Worm (Caenorhabditis elegans): Measurements from ENCODE around the gene ifd-1.

The ifd-1 gene

DNA sequence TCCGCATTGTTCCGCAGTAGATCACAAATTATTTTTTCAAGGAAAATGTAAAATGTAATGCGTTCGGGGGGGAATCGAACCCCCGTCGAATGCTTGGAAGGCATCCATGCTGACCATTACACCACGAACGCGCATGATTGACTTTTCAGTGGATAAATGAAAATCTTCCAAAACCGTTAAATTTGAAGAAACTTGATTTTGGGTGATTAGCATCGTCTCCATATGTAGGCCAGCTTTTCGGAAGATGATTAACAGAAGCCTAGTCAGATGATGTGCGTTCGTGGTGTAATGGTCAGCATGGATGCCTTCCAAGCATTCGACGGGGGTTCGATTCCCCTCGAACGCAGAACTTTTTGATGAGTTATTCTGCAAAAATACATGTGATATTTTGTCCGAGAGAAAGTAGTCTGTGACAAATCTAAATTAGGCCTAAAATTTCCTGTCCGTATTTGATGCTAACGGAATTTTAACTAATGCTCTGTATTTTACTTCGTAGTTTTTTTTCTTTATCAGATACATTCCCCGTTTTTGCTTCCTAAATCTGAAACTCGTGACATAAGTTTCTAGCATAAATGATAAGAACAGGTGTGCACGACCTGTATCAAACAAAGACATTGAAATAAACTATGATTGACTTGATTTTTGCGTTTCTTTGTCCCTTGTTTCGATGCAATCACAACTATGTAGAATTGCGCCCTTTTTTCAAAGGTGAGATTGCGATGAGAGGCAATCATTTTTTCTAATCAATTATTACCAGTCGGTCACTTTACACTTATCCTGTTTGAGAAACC is 22.4 kb upstream of the ifd-1 start, which contains the start of gene C28G1.10 (continued):
- no peak for TF ChIP-seq daf-16 (GFP tag; optimal IDR thresholded peaks at IDR 0.05)
- no peak for TF ChIP-seq daf-16 (tag; optimal IDR thresholded peaks at IDR 0.05)
- TF ChIP-seq lim-7 (GFP tag; IDR thresholded peaks at IDR 0.05), result peak; percentile 76
- no peak for TF ChIP-seq spr-1 (tag; optimal IDR thresholded peaks at IDR 0.05)
- TF ChIP-seq ctbp-1 (GFP tag; IDR thresholded peaks at IDR 0.05), result peak; percentile 74
- no peak for TF ChIP-seq mep-1 (tag; optimal IDR thresholded peaks at IDR 0.05)
- no peak for TF ChIP-seq ama-1 (optimal IDR thresholded peaks at IDR 0.05)
- no peak for TF ChIP-seq nhr-111 (GFP tag; optimal IDR thresholded peaks at IDR 0.05)
- peak; percentile 69 for TF ChIP-seq zip-11 (GFP tag; IDR thresholded peaks at IDR 0.05)
- peak; percentile 63; the same call in 1 of the 2 replicates for TF ChIP-seq D1046.2 (GFP tag; IDR thresholded peaks at IDR 0.05)
- no peak for TF ChIP-seq zip-2 (tag; optimal IDR thresholded peaks at IDR 0.05)
- no peak for TF ChIP-seq nhr-6 (tag; optimal IDR thresholded peaks at IDR 0.05)
- TF ChIP-seq nhr-42 (GFP tag; IDR thresholded peaks at IDR 0.05), result 0 out of 2 replicates have a peak, but pooled peaks have one; percentile 46
- TF ChIP-seq ceh-82 (tag; optimal IDR thresholded peaks at IDR 0.05), result no peak
- TF ChIP-seq dmd-8 (GFP tag; IDR thresholded peaks at IDR 0.05), result peak; percentile 86; the same call in 1 of the 2 replicates
- peak; percentile 75 for TF ChIP-seq pqm-1 (tag; optimal IDR thresholded peaks at IDR 0.05)
- TF ChIP-seq saeg-2 (GFP tag; IDR thresholded peaks at IDR 0.05), result peak; percentile 42; the same call in 1 of the 2 replicates
- no peak for TF ChIP-seq lin-15B (tag; optimal IDR thresholded peaks at IDR 0.05)
- 0 out of 2 replicates have a peak, but pooled peaks have one; percentile 34 for TF ChIP-seq dmd-9 (GFP tag; IDR thresholded peaks at IDR 0.05)
- peak; percentile 68; the same call in 1 of the 2 replicates for TF ChIP-seq pha-4 (GFP tag; IDR thresholded peaks at IDR 0.05)
- no peak for TF ChIP-seq pha-4 (tag; optimal IDR thresholded peaks at IDR 0.05)
- peak; percentile 63 for TF ChIP-seq lin-38 (GFP tag; IDR thresholded peaks at IDR 0.05)
- no peak for TF ChIP-seq R02D3.7 (tag; optimal IDR thresholded peaks at IDR 0.05)
- peak; percentile 81 for TF ChIP-seq T26A8.4 (GFP tag; IDR thresholded peaks at IDR 0.05)

DNA sequence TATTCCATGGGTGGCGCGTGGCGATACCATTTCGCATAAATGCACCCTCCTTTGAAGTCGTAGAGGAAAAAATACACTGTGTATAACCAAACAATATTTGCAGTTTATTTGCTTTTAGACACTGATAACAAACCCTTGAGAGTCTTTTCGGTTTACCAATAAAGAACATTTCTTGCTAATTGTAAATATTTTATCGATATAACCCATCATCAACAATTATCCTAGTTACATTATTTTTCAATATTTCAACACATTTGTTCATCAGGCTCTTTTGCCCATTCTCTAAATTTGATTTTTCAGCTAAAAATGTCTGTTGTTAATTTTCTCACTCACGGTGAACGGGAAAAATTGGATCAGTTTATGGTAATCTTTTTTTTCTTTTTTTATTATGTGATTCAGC is 19.7 kb upstream of the ifd-1 start, which contains the start of gene ubc-23:
Gene ubc-23 (plus strand): TSS at position 301 of the 400 bp plus-strand sequence.
- no peak for TF ChIP-seq madf-9 (GFP tag; conservative IDR thresholded peaks at IDR 0.05)
- no peak for TF ChIP-seq ces-1 (GFP tag; optimal IDR thresholded peaks at IDR 0.05)
- no peak for TF ChIP-seq nhr-25 (tag; optimal IDR thresholded peaks at IDR 0.05; ENCODE audit: borderline replicate concordance, insufficient read depth)
- TF ChIP-seq php-3 (GFP tag; IDR thresholded peaks at IDR 0.05), result no peak
- TF ChIP-seq rbr-2 (tag; optimal IDR thresholded peaks at IDR 0.05), result no peak
- TF ChIP-seq ceh-28 (tag; optimal IDR thresholded peaks at IDR 0.05), result no peak
- TF ChIP-seq ZK337.2 (GFP tag; IDR thresholded peaks at IDR 0.05), result no peak
- no peak for TF ChIP-seq T20F7.1 (GFP tag; optimal IDR thresholded peaks at IDR 0.05)
- no peak for TF ChIP-seq unc-130 (GFP tag; optimal IDR thresholded peaks at IDR 0.05)
- TF ChIP-seq dve-1 (tag; optimal IDR thresholded peaks at IDR 0.05; ENCODE audit: insufficient read depth), result no peak
- TF ChIP-seq zip-11 (GFP tag; IDR thresholded peaks at IDR 0.05), result no peak
- no peak for TF ChIP-seq nhr-111 (GFP tag; optimal IDR thresholded peaks at IDR 0.05)
- TF ChIP-seq madf-5 (GFP tag; IDR thresholded peaks at IDR 0.05), result no peak
- no peak for TF ChIP-seq zfp-3 (GFP tag; conservative IDR thresholded peaks at IDR 0.05)
- TF ChIP-seq jun-1 (tag; optimal IDR thresholded peaks at IDR 0.05), result no peak
- no peak for TF ChIP-seq egl-27 (tag; optimal IDR thresholded peaks at IDR 0.05)
- TF ChIP-seq hif-1 (tag; optimal IDR thresholded peaks at IDR 0.05), result no peak
- TF ChIP-seq lin-29 (GFP tag; IDR thresholded peaks at IDR 0.05), result no peak
- TF ChIP-seq nhr-237 (tag; optimal IDR thresholded peaks at IDR 0.05), result no peak
- TF ChIP-seq dmd-8 (GFP tag; IDR thresholded peaks at IDR 0.05), result no peak

All from whole organism, L4 larva.